Fruit fly (Drosophila melanogaster) whole organism, embryonic: ENCODE data around the gene Indy.

ENCODE experiments used
- Abd-B ChIP-seq: fragments of 200-800 bp; sonication (Bioruptor generic); optimal IDR thresholded peaks from 2 replicates; lab custom pipeline; 2018; ENCODE audit warnings: missing biosample characterization, mild to moderate bottlenecking, missing genetic modification characterization, moderate library complexity
- Aef1 ChIP-seq: fragments of 200-800 bp; sonication (Bioruptor generic); IDR thresholded peaks from 3 replicates; pipeline ENCODE4 v1.3.6; 2022; ENCODE audit warnings: missing biosample characterization, missing genetic modification characterization
- Atf3 ChIP-seq: fragments of 200-800 bp; sonication (Bioruptor generic); optimal IDR thresholded peaks from 3 replicates; lab custom pipeline; 2016; ENCODE audit warnings: missing biosample characterization, missing genetic modification characterization
- Awh ChIP-seq: fragments of 200-800 bp; sonication (Bioruptor generic); IDR thresholded peaks from 2 replicates; pipeline ENCODE4, ENCODE4 v1.3.6; 2022; ENCODE audit warnings: missing biosample characterization, missing genetic modification characterization
- CG1024 ChIP-seq: fragments of 200-800 bp; sonication (Bioruptor generic); IDR thresholded peaks from 2 replicates; pipeline ENCODE4 v1.3.6; 2022; ENCODE audit warnings: missing biosample characterization, missing genetic modification characterization
- CG10979 ChIP-seq: fragments of 200-800 bp; sonication (Bioruptor generic); optimal IDR thresholded peaks from 2 replicates; lab custom pipeline; 2018; ENCODE audit warnings: missing biosample characterization, mild to moderate bottlenecking, missing genetic modification characterization, moderate library complexity
- CG11696 ChIP-seq: fragments of 200-800 bp; sonication (Bioruptor generic); IDR thresholded peaks from 2 replicates; pipeline ENCODE4 v1.3.6; 2022; ENCODE audit warnings: missing biosample characterization, missing genetic modification characterization
- CG11723 ChIP-seq: fragments of 200-800 bp; sonication (Bioruptor generic); optimal IDR thresholded peaks from 2 replicates; lab custom pipeline; 2017; ENCODE audit warnings: missing biosample characterization, mild to moderate bottlenecking, missing genetic modification characterization
- CG12236 ChIP-seq: fragments of 200-800 bp; sonication (Bioruptor generic); optimal IDR thresholded peaks from 2 replicates; lab custom pipeline; 2016; ENCODE audit warnings: missing biosample characterization, missing genetic modification characterization
- CG12391 ChIP-seq: fragments of 200-800 bp; sonication (Bioruptor generic); optimal IDR thresholded peaks from 3 replicates; lab custom pipeline; 2018; ENCODE audit warnings: missing biosample characterization, mild to moderate bottlenecking, missing genetic modification characterization, moderate library complexity
- CG12744 ChIP-seq: fragments of 200-800 bp; sonication (Bioruptor generic); optimal IDR thresholded peaks from 2 replicates; lab custom pipeline; 2016; ENCODE audit warnings: missing biosample characterization, missing genetic modification characterization
- CG14441 ChIP-seq: fragments of 200-800 bp; sonication (Bioruptor generic); IDR thresholded peaks from 2 replicates; pipeline ENCODE4 v1.3.6; 2022; ENCODE audit warnings: missing biosample characterization, missing genetic modification characterization
- CG15269 ChIP-seq: fragments of 200-800 bp; sonication (Bioruptor generic); optimal IDR thresholded peaks from 2 replicates; lab custom pipeline; 2018; ENCODE audit warnings: missing biosample characterization, mild to moderate bottlenecking, missing genetic modification characterization, moderate library complexity
- CG1529 ChIP-seq: fragments of 200-800 bp; sonication (Bioruptor generic); optimal IDR thresholded peaks from 3 replicates; lab custom pipeline; 2018; ENCODE audit warnings: missing biosample characterization, missing genetic modification characterization
- CG16813 ChIP-seq: fragments of 200-800 bp; sonication (Bioruptor generic); IDR thresholded peaks from 3 replicates; pipeline ENCODE4 v1.3.6; 2022; ENCODE audit warnings: missing biosample characterization, missing genetic modification characterization; ENCODE audit not compliant: partially characterized antibody
- CG18011 ChIP-seq: fragments of 200-800 bp; sonication (Bioruptor generic); optimal IDR thresholded peaks from 2 replicates; lab custom pipeline; 2017; ENCODE audit warnings: missing biosample characterization, missing genetic modification characterization, mild to moderate bottlenecking, moderate library complexity, missing genotype
- CG2889 ChIP-seq: fragments of 200-800 bp; sonication (Bioruptor generic); IDR thresholded peaks from 3 replicates; pipeline ENCODE4 v1.3.6; 2022; ENCODE audit warnings: missing biosample characterization, missing genetic modification characterization
- CG30403 ChIP-seq: fragments of 200-800 bp; sonication (Bioruptor generic); optimal IDR thresholded peaks from 3 replicates; lab custom pipeline; 2016; ENCODE audit warnings: missing biosample characterization, missing genetic modification characterization
- CG31224 ChIP-seq: fragments of 200-800 bp; sonication (Bioruptor generic); IDR thresholded peaks from 2 replicates; pipeline ENCODE4 v1.3.6; 2022; ENCODE audit warnings: missing biosample characterization, missing genetic modification characterization
- CG34422 ChIP-seq: fragments of 200-800 bp; sonication (Bioruptor generic); IDR thresholded peaks from 3 replicates; pipeline ENCODE4 v1.3.6; 2022; ENCODE audit warnings: missing biosample characterization, missing genetic modification characterization
- CG7372 ChIP-seq: fragments of 200-800 bp; sonication (Bioruptor generic); IDR thresholded peaks from 2 replicates; pipeline ENCODE4 v1.3.6; 2022; ENCODE audit warnings: missing biosample characterization, missing genetic modification characterization
- CG9609 ChIP-seq: fragments of 200-800 bp; sonication (Bioruptor generic); optimal IDR thresholded peaks from 3 replicates; lab custom pipeline; 2016; ENCODE audit warnings: missing biosample characterization, missing genetic modification characterization
- CrebB ChIP-seq: fragments of 200-800 bp; sonication (Bioruptor generic); optimal IDR thresholded peaks from 3 replicates; lab custom pipeline; 2018; ENCODE audit warnings: missing biosample characterization, mild to moderate bottlenecking, missing genetic modification characterization
- Dip3 ChIP-seq: fragments of 200-800 bp; sonication (Bioruptor generic); optimal IDR thresholded peaks from 3 replicates; lab custom pipeline; 2016; ENCODE audit warnings: missing biosample characterization, missing genetic modification characterization
- Dll ChIP-seq: fragments of 200-800 bp; sonication (Bioruptor generic); IDR thresholded peaks from 4 replicates; pipeline ENCODE4 v1.3.6; 2022; ENCODE audit warnings: missing biosample characterization, missing genetic modification characterization; ENCODE audit not compliant: partially characterized antibody
- Dp ChIP-seq: fragments of 200-800 bp; sonication (Bioruptor generic); optimal IDR thresholded peaks from 2 replicates; lab custom pipeline; 2018; ENCODE audit warnings: missing biosample characterization, mild to moderate bottlenecking, missing genetic modification characterization, moderate library complexity
- E2f2 ChIP-seq: fragments of 200-800 bp; sonication (Bioruptor generic); IDR thresholded peaks from 2 replicates; pipeline ENCODE4 v1.3.6; 2022; ENCODE audit warnings: missing biosample characterization, missing genetic modification characterization
- Gug ChIP-seq: fragments of 200-800 bp; sonication (Bioruptor generic); IDR thresholded peaks from 4 replicates; pipeline ENCODE4 v1.3.6; 2022; ENCODE audit warnings: missing biosample characterization, missing genetic modification characterization
- Hr78 ChIP-seq, 2 experiments: fragments of 200-800 bp in 1 of 2; fragments of >200 bp in 1 of 2; sonication (Bioruptor generic) in 1 of 2; optimal IDR thresholded peaks; 2 replicates each; lab custom pipeline; 2017 to 2019; ENCODE audit warnings: missing biosample characterization in 2 of 2, missing genetic modification characterization in 2 of 2, mild to moderate bottlenecking in 1 of 2, moderate library complexity in 1 of 2
- Myb ChIP-seq: fragments of 200-800 bp; sonication (Bioruptor generic); optimal IDR thresholded peaks from 2 replicates; lab custom pipeline; 2016; ENCODE audit warnings: missing biosample characterization, missing genetic modification characterization
- Neu2 ChIP-seq: fragments of 200-800 bp; sonication (Bioruptor generic); optimal IDR thresholded peaks from 3 replicates; lab custom pipeline; 2016; ENCODE audit warnings: missing biosample characterization, missing genetic modification characterization, borderline replicate concordance
- Nf-YC ChIP-seq: fragments of 200-800 bp; optimal IDR thresholded peaks from 3 replicates; lab custom pipeline; 2019; ENCODE audit warnings: missing biosample characterization, mild to moderate bottlenecking, missing genetic modification characterization, moderate library complexity
- NfI ChIP-seq: fragments of 200-800 bp; sonication (Bioruptor generic); optimal IDR thresholded peaks from 3 replicates; lab custom pipeline; 2018; ENCODE audit warnings: missing biosample characterization, mild to moderate bottlenecking, missing genetic modification characterization, moderate library complexity
- Opbp ChIP-seq: fragments of 200-800 bp; sonication (Bioruptor generic); IDR thresholded peaks from 3 replicates; pipeline ENCODE4 v1.3.6; 2022; ENCODE audit warnings: missing biosample characterization, missing genetic modification characterization; ENCODE audit not compliant: partially characterized antibody
- Sin3A ChIP-seq: fragments of >200 bp; optimal IDR thresholded peaks from 2 replicates; lab custom pipeline; 2018
- Sox100B ChIP-seq: fragments of 200-800 bp; sonication (Bioruptor generic); optimal IDR thresholded peaks from 3 replicates; lab custom pipeline; 2018; ENCODE audit warnings: missing biosample characterization, mild to moderate bottlenecking, missing genetic modification characterization
- cad ChIP-seq: fragments of >200 bp; optimal IDR thresholded peaks from 2 replicates; lab custom pipeline; 2017; ENCODE audit warnings: missing biosample characterization, missing genetic modification characterization
- danr ChIP-seq: fragments of 200-800 bp; sonication (Bioruptor generic); IDR thresholded peaks from 2 replicates; pipeline ENCODE4 v1.3.6; 2022; ENCODE audit warnings: missing biosample characterization, missing genetic modification characterization
- her ChIP-seq: fragments of 200-800 bp; sonication (Bioruptor generic); optimal IDR thresholded peaks from 2 replicates; lab custom pipeline; 2016; ENCODE audit warnings: missing biosample characterization, missing genetic modification characterization
- hkb ChIP-seq, 2 experiments: fragments of 200-800 bp in 1 of 2; fragments of >200 bp in 1 of 2; sonication (Bioruptor generic) in 1 of 2; IDR thresholded peaks in 1 of 2; optimal IDR thresholded peaks in 1 of 2; 2 replicates each; pipeline versions ENCODE4 v1.3.6 to Lab custom; 2017 to 2022; ENCODE audit warnings: missing biosample characterization in 1 of 2, missing genetic modification characterization in 1 of 2
- jumu ChIP-seq: fragments of 200-800 bp; sonication (Bioruptor generic); optimal IDR thresholded peaks from 3 replicates; lab custom pipeline; 2016; ENCODE audit warnings: missing biosample characterization, missing genetic modification characterization
- org-1 ChIP-seq: fragments of 200-800 bp; sonication (Bioruptor generic); optimal IDR thresholded peaks from 2 replicates; lab custom pipeline; 2017; ENCODE audit warnings: missing biosample characterization, missing genetic modification characterization
- pb ChIP-seq: fragments of 200-800 bp; sonication (Bioruptor generic); optimal IDR thresholded peaks from 3 replicates; lab custom pipeline; 2016; ENCODE audit warnings: missing biosample characterization, missing genetic modification characterization
- peb ChIP-seq: fragments of 200-800 bp; sonication (Bioruptor generic); IDR thresholded peaks from 2 replicates; pipeline ENCODE4 v1.3.6; 2022; ENCODE audit warnings: missing biosample characterization, missing genetic modification characterization
- pnt ChIP-seq: fragments of 200-800 bp; sonication (Bioruptor generic); optimal IDR thresholded peaks from 3 replicates; lab custom pipeline; 2016; ENCODE audit warnings: missing biosample characterization, missing genetic modification characterization
- sens ChIP-seq: fragments of 200-800 bp; sonication (Bioruptor generic); peaks from one replicate; lab custom pipeline; 2016; ENCODE audit warnings: missing biosample characterization, missing genetic modification characterization
- sima ChIP-seq: fragments of 200-800 bp; sonication (Bioruptor generic); optimal IDR thresholded peaks from 2 replicates; lab custom pipeline; 2016; ENCODE audit warnings: missing biosample characterization, missing genetic modification characterization
- tap ChIP-seq: fragments of 200-800 bp; optimal IDR thresholded peaks from 3 replicates; lab custom pipeline; 2019; ENCODE audit warnings: missing biosample characterization, mild to moderate bottlenecking, missing genetic modification characterization, moderate library complexity
- ttk ChIP-seq: fragments of 200-800 bp; sonication (Bioruptor generic); IDR thresholded peaks from 2 replicates; pipeline ENCODE4 v2.1.2; 2022; ENCODE audit warnings: missing biosample characterization, missing genetic modification characterization
- vfl ChIP-seq: fragments of 200-800 bp; sonication (Bioruptor generic); optimal IDR thresholded peaks from 2 replicates; lab custom pipeline; 2016; ENCODE audit warnings: missing biosample characterization, missing genetic modification characterization
- zf30C ChIP-seq: fragments of 200-800 bp; sonication (Bioruptor generic); optimal IDR thresholded peaks from 3 replicates; lab custom pipeline; 2018; ENCODE audit warnings: missing biosample characterization, mild to moderate bottlenecking, missing genetic modification characterization

The Indy gene

dm6 chr3L:18820638-18821382 lies 25.3 kb downstream of the Indy start, which contains the start of the genes CG14073 and HipHop (continued):
- TF ChIP-seq Awh (no peak), her (GFP tag; lab: Kevin White, UChicago) (no peak), CG18011 (GFP tag; lab: Kevin White, UChicago) (no peak), Sin3A (lab: Kevin White, UChicago) (no peak), ttk (GFP tag; lab: Robert Waterston, UW) (no peak), cad (GFP tag; lab: Kevin White, UChicago) (no peak), pnt (no peak), E2f2 (GFP tag; lab: Robert Waterston, UW) (peak; percentile 81), jumu (GFP tag; lab: Kevin White, UChicago) (no peak), vfl (GFP tag; lab: Kevin White, UChicago) (no peak), Hr78 (GFP tag; optimal IDR thresholded peaks at IDR 0.05; lab: Kevin White, UChicago) (no peak), tap (peak; percentile 11), CG12744 (no peak), CG1024 (GFP tag; lab: Robert Waterston, UW) (no peak), CG16813 (GFP tag; lab: Robert Waterston, UW) (no peak), CG30403 (GFP tag; lab: Kevin White, UChicago) (no peak), Gug (GFP tag; lab: Robert Waterston, UW) (no peak), sima (GFP tag; lab: Kevin White, UChicago) (no peak), Neu2 (GFP tag; lab: Kevin White, UChicago) (no peak), Dll (GFP tag; lab: Robert Waterston, UW) (0 out of 4 replicates have a peak, but pooled peaks have one; percentile 17), CG34422 (GFP tag; lab: Robert Waterston, UW) (no peak), CG7372 (GFP tag; lab: Robert Waterston, UW) (no peak), CG12236 (GFP tag; lab: Kevin White, UChicago) (no peak), CG15269 (tag; lab: Kevin White, UChicago) (no peak), Dp (GFP tag; lab: Kevin White, UChicago) (peak; percentile 75), hkb (optimal IDR thresholded peaks at IDR 0.05; lab: Kevin White, UChicago) (no peak), hkb (GFP tag; IDR thresholded peaks at IDR 0.05; lab: Robert Waterston, UW) (no peak), CG10979 (tag; lab: Kevin White, UChicago) (no peak), pb (GFP tag; lab: Kevin White, UChicago) (no peak), Myb (GFP tag; lab: Kevin White, UChicago) (peak; percentile 70), CG1529 (GFP tag; lab: Kevin White, UChicago) (no peak), zf30C (GFP tag; lab: Kevin White, UChicago) (no peak), Aef1 (GFP tag; lab: Robert Waterston, UW) (no peak), org-1 (GFP tag; lab: Kevin White, UChicago) (no peak), Dip3 (GFP tag; lab: Kevin White, UChicago) (no peak), CrebB (tag; lab: Kevin White, UChicago) (no peak), Atf3 (GFP tag; lab: Kevin White, UChicago) (no peak), NfI (GFP tag; lab: Kevin White, UChicago) (no peak), Sox100B (GFP tag; lab: Kevin White, UChicago) (no peak), sens (peak; percentile 54), CG2889 (GFP tag; lab: Robert Waterston, UW) (no peak), Nf-YC (tag; lab: Kevin White, UChicago) (peak; percentile 31), CG11696 (no peak), Abd-B (GFP tag; lab: Kevin White, UChicago) (no peak), CG9609 (no peak), peb (no peak), CG12391 (tag; lab: Kevin White, UChicago) (peak; percentile 4), CG31224 (GFP tag; lab: Robert Waterston, UW) (no peak), CG11723 (GFP tag; lab: Kevin White, UChicago) (no peak), Opbp (GFP tag; lab: Robert Waterston, UW) (no peak), danr (GFP tag; lab: Robert Waterston, UW) (no peak), CG14441 (GFP tag; lab: Robert Waterston, UW) (no peak)
